Fruit fly (Drosophila melanogaster) whole organism, wandering third instar larva: ENCODE data around the gene oc.

Source experiments
- CrebA ChIP-seq: fragments of 200-800 bp; sonication (Bioruptor generic); optimal IDR thresholded peaks from 2 replicates; lab custom pipeline; 2016; ENCODE audit warnings: missing biosample characterization, mild to moderate bottlenecking, missing genetic modification characterization, borderline replicate concordance
- Dif ChIP-seq: fragments of 200-275, 200-300 bp; sonication (Bioruptor generic); optimal IDR thresholded peaks from 2 replicates; lab custom pipeline; 2018; ENCODE audit warnings: missing biosample characterization, missing genetic modification characterization; ENCODE audit not compliant: partially characterized antibody
- GATAd ChIP-seq: sonication (Bioruptor generic); optimal IDR thresholded peaks from 2 replicates; lab custom pipeline; 2016; ENCODE audit warnings: missing biosample characterization, missing genetic modification characterization
- Hr78 ChIP-seq: fragments of >200 bp; optimal IDR thresholded peaks from 2 replicates; lab custom pipeline; 2017; ENCODE audit warnings: missing biosample characterization, missing genetic modification characterization
- Jra ChIP-seq: sonication (Bioruptor generic); optimal IDR thresholded peaks from 2 replicates; lab custom pipeline; 2016; ENCODE audit warnings: missing biosample characterization, missing genetic modification characterization
- Mio ChIP-seq: sonication (Bioruptor generic); optimal IDR thresholded peaks from 2 replicates; lab custom pipeline; 2016; ENCODE audit warnings: missing biosample characterization, missing genetic modification characterization
- OdsH ChIP-seq: fragments of 200-800 bp; sonication (Bioruptor generic); optimal IDR thresholded peaks from 2 replicates; lab custom pipeline; 2016; ENCODE audit warnings: missing biosample characterization, mild to moderate bottlenecking, missing genetic modification characterization
- Sp1 ChIP-seq: fragments of 200-800 bp; sonication (Bioruptor generic); optimal IDR thresholded peaks from 3 replicates; lab custom pipeline; 2019; ENCODE audit warnings: missing biosample characterization, mild to moderate bottlenecking, missing genetic modification characterization, moderate library complexity
- dsf ChIP-seq: sonication (Bioruptor generic); optimal IDR thresholded peaks from 2 replicates; lab custom pipeline; 2016; ENCODE audit warnings: missing biosample characterization, missing genetic modification characterization, borderline replicate concordance
- foxo ChIP-seq, 2 experiments: fragments of 200-800 bp; sonication (Bioruptor generic); optimal IDR thresholded peaks; 2 replicates in 1 of 2; 3 replicates in 1 of 2; lab custom pipeline; 2016 to 2017; ENCODE audit warnings: missing biosample characterization in 2 of 2, missing genetic modification characterization in 2 of 2
- psq ChIP-seq: fragments of 200-800 bp; sonication (Bioruptor generic); optimal IDR thresholded peaks from 3 replicates; lab custom pipeline; 2017; ENCODE audit warnings: missing biosample characterization, mild to moderate bottlenecking, missing genetic modification characterization, moderate library complexity
- tai ChIP-seq: sonication (Bioruptor generic); optimal IDR thresholded peaks from 2 replicates; lab custom pipeline; 2016; ENCODE audit warnings: missing biosample characterization, missing genetic modification characterization
- usp ChIP-seq: fragments of >200 bp; optimal IDR thresholded peaks from 2 replicates; lab custom pipeline; 2017; ENCODE audit warnings: missing biosample characterization, missing genetic modification characterization
- woc ChIP-seq: sonication (Bioruptor generic); optimal IDR thresholded peaks from 2 replicates; lab custom pipeline; 2016; ENCODE audit warnings: missing biosample characterization, mild to moderate bottlenecking, missing genetic modification characterization

DNA sequence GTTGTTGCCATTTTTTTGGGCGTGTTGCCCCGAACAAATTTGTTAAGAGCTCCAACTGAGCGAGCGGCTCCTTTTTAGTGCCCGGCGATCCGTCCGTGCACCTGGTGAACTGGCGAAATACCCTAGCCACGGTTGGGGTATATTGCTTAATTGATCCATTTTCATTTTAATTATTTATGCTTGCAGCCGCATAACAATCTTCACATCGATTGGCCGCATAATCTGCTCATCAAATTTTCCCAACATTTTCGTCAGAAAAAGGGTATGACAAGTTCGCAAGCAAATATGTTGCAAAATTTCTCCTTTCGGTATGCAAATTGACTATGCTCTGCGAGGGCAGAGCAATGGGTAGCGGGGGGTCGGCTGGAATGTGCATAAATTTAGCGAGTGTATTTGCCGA lies 17.2 kb upstream of the oc start:
- TF ChIP-seq usp (GFP tag; lab: Kevin White, UChicago) (no peak), Jra (no peak), foxo (GFP tag; optimal IDR thresholded peaks at IDR 0.05; lab: Kevin White, UChicago) (peak in 1 of 2 experiments; percentile 74), Hr78 (GFP tag; lab: Kevin White, UChicago) (no peak), Mio (no peak), dsf (no peak), tai (GFP tag; lab: Kevin White, UChicago) (no peak), psq (GFP tag; lab: Kevin White, UChicago) (peak; percentile 21), CrebA (GFP tag; lab: Kevin White, UChicago) (no peak), OdsH (GFP tag; lab: Kevin White, UChicago) (peak; percentile 53), Sp1 (GFP tag; lab: Kevin White, UChicago) (peak; percentile 64), GATAd (GFP tag; lab: Kevin White, UChicago) (no peak), Dif (GFP tag; lab: Kevin White, UChicago) (no peak), woc (GFP tag; lab: Kevin White, UChicago) (peak; percentile 67)
